Worm (Caenorhabditis elegans) whole organism, midembryonic: ENCODE results near the gene soc-1.

ENCODE experiments used
- med-1 ChIP-seq: sonication (generic microtip); optimal IDR thresholded peaks from 2 replicates; lab custom pipeline; 2017; ENCODE audit warnings: missing genetic modification characterization, mild to moderate bottlenecking, missing compliant biosample characterization, antibody characterized with exemption, missing genetic modification reagents; ENCODE audit not compliant: insufficient read depth
- ztf-29 ChIP-seq: fragments of 200-800 bp; sonication (Bioruptor generic); IDR thresholded peaks from 2 replicates; pipeline ENCODE4 v1.3.6; 2022; ENCODE audit warnings: missing genetic modification reagents, missing genetic modification characterization, missing compliant biosample characterization

DNA sequence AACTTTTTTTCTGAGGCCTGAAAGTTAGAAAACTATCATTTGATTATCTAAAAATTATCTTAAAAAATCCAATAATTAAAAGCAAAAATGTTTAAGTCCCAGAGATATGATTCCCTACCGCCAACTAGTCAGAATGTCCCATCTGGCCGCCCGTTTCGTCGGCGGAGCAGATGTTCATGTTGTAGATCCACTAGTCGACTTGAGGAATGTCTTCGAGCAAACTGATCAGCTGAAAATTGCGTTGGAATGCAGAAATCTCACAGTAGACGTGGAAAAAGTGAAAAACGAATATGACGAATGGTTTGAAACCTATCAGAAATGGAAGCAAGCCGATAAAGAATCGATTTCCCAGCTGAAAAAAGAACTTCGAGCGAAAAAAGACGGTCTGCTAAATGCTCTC, 46.5 kb downstream of the soc-1 start, which contains the start of gene K03B4.1:
- no peak for TF ChIP-seq med-1
- TF ChIP-seq ztf-29 (GFP tag; lab: Robert Waterston, UW) = no peak
